Worm (Caenorhabditis elegans) whole organism, L3 larva: ENCODE results near the gene ptr-3.

ENCODE experiments used
- R02D3.7 ChIP-seq: fragments of 150-350 bp; optimal IDR thresholded peaks from 2 replicates; lab custom pipeline; 2014; ENCODE audit warnings: missing biosample characterization, missing genetic modification characterization
- ZK546.5 ChIP-seq: sonication (generic microtip); optimal IDR thresholded peaks from 2 replicates; lab custom pipeline; 2017; ENCODE audit warnings: missing biosample characterization, missing genetic modification characterization
- ceh-82 ChIP-seq: fragments of 150-350 bp; optimal IDR thresholded peaks from 2 replicates; lab custom pipeline; 2014; ENCODE audit warnings: missing biosample characterization, missing genetic modification characterization
- daf-12 ChIP-seq: fragments of 150-350 bp; optimal IDR thresholded peaks from 2 replicates; lab custom pipeline; 2014; ENCODE audit warnings: missing biosample characterization, missing genetic modification reagents, missing genetic modification characterization
- egl-5 ChIP-seq: fragments of 150-350 bp; optimal IDR thresholded peaks from 2 replicates; lab custom pipeline; 2017; ENCODE audit warnings: missing biosample characterization, missing genetic modification reagents, missing genetic modification characterization, inconsistent platforms
- elt-1 ChIP-seq: fragments of 150-350 bp; optimal IDR thresholded peaks from 2 replicates; lab custom pipeline; 2014; ENCODE audit warnings: missing biosample characterization, missing genetic modification characterization
- elt-2 ChIP-seq: sonication (generic microtip); optimal IDR thresholded peaks from 2 replicates; lab custom pipeline; 2016; ENCODE audit warnings: missing genetic modification reagents, mild to moderate bottlenecking, missing genetic modification characterization, missing compliant biosample characterization
- elt-3 ChIP-seq, 3 experiments: fragments of 150-350 bp in 1 of 3; sonication (generic microtip) in 2 of 3; optimal IDR thresholded peaks; 2 replicates in 2 of 3; 4 replicates in 1 of 3; lab custom pipeline; 2014 to 2017; ENCODE audit warnings: missing biosample characterization in 3 of 3, missing genetic modification characterization in 3 of 3
- eor-1 ChIP-seq, 2 experiments: fragments of 150-350 bp; optimal IDR thresholded peaks; 2 replicates each; lab custom pipeline; 2014 to 2018; ENCODE audit warnings: missing biosample characterization in 2 of 2, missing genetic modification characterization in 2 of 2
- fos-1 ChIP-seq: fragments of 150-350 bp; optimal IDR thresholded peaks from 2 replicates; lab custom pipeline; 2014; ENCODE audit warnings: missing biosample characterization, missing genetic modification characterization
- hmg-11 ChIP-seq: sonication (generic microtip); optimal IDR thresholded peaks from 2 replicates; lab custom pipeline; 2016; ENCODE audit warnings: missing genetic modification characterization, missing compliant biosample characterization
- lin-15B ChIP-seq: fragments of 150-350 bp; optimal IDR thresholded peaks from 2 replicates; lab custom pipeline; 2014; ENCODE audit warnings: missing biosample characterization, missing genetic modification characterization
- lin-39 ChIP-seq: fragments of 150-350 bp; optimal IDR thresholded peaks from 2 replicates; lab custom pipeline; 2018; ENCODE audit warnings: missing biosample characterization, missing genetic modification reagents, missing genetic modification characterization
- lsy-12 ChIP-seq: sonication (generic microtip); optimal IDR thresholded peaks from 2 replicates; lab custom pipeline; 2016; ENCODE audit warnings: mild to moderate bottlenecking, missing genetic modification characterization, missing compliant biosample characterization
- mml-1 ChIP-seq: fragments of 150-350 bp; sonication (generic microtip); optimal IDR thresholded peaks from 3 replicates; lab custom pipeline; 2014; ENCODE audit warnings: missing biosample characterization, missing genetic modification characterization
- nfya-1 ChIP-seq: sonication (generic microtip); optimal IDR thresholded peaks from 2 replicates; lab custom pipeline; 2017; ENCODE audit warnings: missing genetic modification characterization, mild to moderate bottlenecking, missing compliant biosample characterization, antibody characterized with exemption, moderate library complexity; ENCODE audit not compliant: insufficient read depth
- nhr-12 ChIP-seq: fragments of 150-350 bp; optimal IDR thresholded peaks from 2 replicates; lab custom pipeline; 2014; ENCODE audit warnings: missing biosample characterization, missing genetic modification characterization
- nhr-23 ChIP-seq: fragments of 150-350 bp; optimal IDR thresholded peaks from 2 replicates; lab custom pipeline; 2014; ENCODE audit warnings: missing biosample characterization, missing genetic modification reagents, missing genetic modification characterization
- nhr-25 ChIP-seq: sonication (generic microtip); optimal IDR thresholded peaks from 2 replicates; lab custom pipeline; 2017; ENCODE audit warnings: missing biosample characterization, missing genetic modification characterization
- nhr-28 ChIP-seq: fragments of 150-350 bp; optimal IDR thresholded peaks from 2 replicates; lab custom pipeline; 2014; ENCODE audit warnings: missing biosample characterization, missing genetic modification characterization
- nhr-67 ChIP-seq: fragments of 150-350 bp; optimal IDR thresholded peaks from 2 replicates; lab custom pipeline; 2014; ENCODE audit warnings: missing biosample characterization, missing genetic modification characterization
- nhr-77 ChIP-seq: fragments of 150-350 bp; optimal IDR thresholded peaks from 2 replicates; lab custom pipeline; 2014; ENCODE audit warnings: missing biosample characterization, missing genetic modification characterization
- skn-1 ChIP-seq: fragments of 150-350 bp; optimal IDR thresholded peaks from 2 replicates; lab custom pipeline; 2014; ENCODE audit warnings: missing biosample characterization, missing genetic modification characterization
- snpc-4 ChIP-seq: fragments of 150-350 bp; optimal IDR thresholded peaks from 2 replicates; lab custom pipeline; 2014; ENCODE audit warnings: missing biosample characterization, missing genetic modification characterization
- tbx-2 ChIP-seq: sonication (generic microtip); optimal IDR thresholded peaks from 2 replicates; lab custom pipeline; 2016; ENCODE audit warnings: mild to moderate bottlenecking, missing genetic modification characterization, missing compliant biosample characterization
- unc-39 ChIP-seq: sonication (generic microtip); optimal IDR thresholded peaks from 4 replicates; lab custom pipeline; 2017; ENCODE audit warnings: missing biosample characterization, missing genetic modification characterization
- unc-62 ChIP-seq: fragments of 150-350 bp; sonication (generic microtip); optimal IDR thresholded peaks from 4 replicates; lab custom pipeline; 2014; ENCODE audit warnings: missing biosample characterization, missing genetic modification reagents, missing genetic modification characterization
- zag-1 ChIP-seq: fragments of 150-350 bp; optimal IDR thresholded peaks from 2 replicates; lab custom pipeline; 2014; ENCODE audit warnings: missing biosample characterization, missing genetic modification characterization
- ztf-11 ChIP-seq: fragments of 150-350 bp; optimal IDR thresholded peaks from 2 replicates; lab custom pipeline; 2014; ENCODE audit warnings: missing biosample characterization, missing genetic modification characterization

Gene ptr-3

DNA sequence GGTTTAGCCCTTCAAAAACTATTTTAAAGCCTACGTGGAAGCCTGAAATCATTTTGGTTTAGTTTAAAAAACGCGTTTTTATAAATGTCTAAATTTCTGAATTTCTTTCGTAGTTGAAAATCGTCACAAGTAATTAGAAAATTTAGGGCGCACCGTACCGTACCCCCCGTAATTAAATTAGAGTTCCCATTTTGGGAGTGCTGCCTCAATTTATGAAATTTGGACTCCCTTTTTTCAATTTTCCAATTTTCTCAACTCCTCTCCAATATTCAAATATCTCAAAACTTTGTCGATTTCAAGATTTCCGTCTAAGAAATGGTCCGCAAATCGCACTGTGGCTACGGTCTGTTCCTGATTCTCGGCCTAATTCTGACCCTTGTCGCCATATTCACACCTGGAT lies 27.1 kb downstream of the ptr-3 start, which contains the start of gene clc-31:
TSS of gene clc-31 (plus strand) at position 301 of the 400 bp plus-strand sequence.
- TF ChIP-seq skn-1 (tag; lab: Kevin White, UChicago), result no peak

DNA sequence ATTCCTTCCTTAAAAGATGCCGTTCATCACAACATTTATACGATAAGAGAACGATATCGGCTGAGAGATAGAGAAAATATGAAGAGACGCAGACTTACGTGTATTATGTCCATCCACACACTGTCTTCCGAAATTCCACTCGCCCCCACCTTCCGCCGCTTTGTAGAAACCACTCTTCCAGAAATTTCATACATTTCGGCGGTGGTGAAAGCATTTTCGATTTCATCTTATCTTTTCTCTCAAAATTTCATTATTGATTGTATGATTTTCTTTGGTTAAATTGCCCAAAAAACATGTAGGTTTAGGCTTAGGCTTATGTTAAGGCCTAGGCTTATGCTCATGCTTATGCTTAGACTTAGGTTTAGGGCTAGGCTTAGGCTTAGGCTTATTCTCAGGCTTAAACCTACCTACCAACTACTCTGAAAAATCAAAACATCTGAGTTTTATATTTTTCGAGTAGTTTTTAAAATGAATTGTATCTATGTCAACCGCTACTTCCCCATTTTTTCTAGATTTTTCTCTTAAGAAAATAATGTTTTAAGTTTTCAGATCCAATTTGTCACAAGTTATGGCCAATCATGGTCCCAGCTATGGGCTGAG lies 30.0 kb downstream of the ptr-3 start, which contains the start of gene cpn-2:
TSS of gene cpn-2 (plus strand) at position 550 of the 600 bp plus-strand sequence.
- no peak for TF ChIP-seq hmg-11 (tag; lab: Kevin White, UChicago)
- no peak for TF ChIP-seq zag-1 (tag; lab: Kevin White, UChicago)
- no peak for TF ChIP-seq ztf-11 (tag; lab: Kevin White, UChicago)

DNA sequence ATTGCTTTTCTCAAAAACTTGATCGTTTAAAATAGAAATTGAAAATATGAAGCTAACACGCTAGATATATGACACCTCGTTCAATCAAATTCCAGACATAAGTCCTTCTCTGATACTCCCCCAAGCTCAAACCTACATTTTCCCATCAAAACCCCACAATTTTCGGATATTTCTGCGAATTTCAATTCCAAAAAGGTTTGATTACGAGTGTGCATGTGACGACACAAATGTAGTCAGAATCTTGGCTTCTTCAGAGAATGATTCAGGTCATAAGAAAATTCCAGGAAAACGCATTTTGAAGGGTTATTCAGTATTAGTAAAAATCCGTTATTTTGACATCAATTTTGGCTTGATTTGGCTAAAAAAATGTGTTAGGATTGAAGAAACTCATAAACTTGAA lies 32.5 kb downstream of the ptr-3 start:
- TF ChIP-seq tbx-2 (tag; lab: Kevin White, UChicago) (no peak), mml-1 (tag; lab: Kevin White, UChicago) (no peak), nhr-67 (no peak), nhr-28 (no peak), fos-1 (tag; lab: Kevin White, UChicago) (no peak)
- TF ChIP-seq, all 47 proteins: peak for 0

DNA sequence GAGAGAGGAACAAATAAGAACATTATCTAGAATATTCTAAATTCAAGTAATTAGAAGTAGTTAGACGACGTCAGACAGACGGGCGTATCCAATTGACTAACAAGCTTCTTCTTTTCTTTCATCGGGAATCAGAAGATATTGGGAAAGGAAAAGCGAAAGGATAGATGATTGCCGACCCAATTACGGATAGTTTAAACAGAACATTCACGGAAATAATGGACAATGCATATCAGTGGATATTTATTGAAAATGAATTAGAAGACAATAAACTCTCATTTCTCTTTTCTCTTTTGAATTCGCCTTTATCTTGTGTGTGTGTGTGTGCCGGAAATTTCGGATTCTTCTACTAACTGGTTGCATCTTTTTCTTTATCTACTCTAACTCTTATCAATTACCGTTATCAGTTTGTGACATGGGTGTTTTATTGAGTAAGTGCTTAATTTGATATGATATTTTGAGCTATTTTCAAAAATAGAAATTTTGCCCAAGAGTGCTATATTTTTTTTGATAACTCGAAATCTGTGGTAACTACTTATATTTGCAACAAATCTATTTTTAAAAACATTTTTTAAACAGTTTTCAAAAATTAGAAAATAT lies 33.4 kb downstream of the ptr-3 start:
- TF ChIP-seq daf-12 (no peak), skn-1 (tag; lab: Kevin White, UChicago) (no peak), elt-3 (tag; optimal IDR thresholded peaks at IDR 0.05; lab: Kevin White, UChicago) (no peak), nhr-12 (tag; lab: Kevin White, UChicago) (no peak), elt-2 (tag; lab: Kevin White, UChicago) (peak; percentile 34), ztf-11 (tag; lab: Kevin White, UChicago) (no peak), nhr-23 (tag; lab: Kevin White, UChicago) (peak; percentile 15)

DNA sequence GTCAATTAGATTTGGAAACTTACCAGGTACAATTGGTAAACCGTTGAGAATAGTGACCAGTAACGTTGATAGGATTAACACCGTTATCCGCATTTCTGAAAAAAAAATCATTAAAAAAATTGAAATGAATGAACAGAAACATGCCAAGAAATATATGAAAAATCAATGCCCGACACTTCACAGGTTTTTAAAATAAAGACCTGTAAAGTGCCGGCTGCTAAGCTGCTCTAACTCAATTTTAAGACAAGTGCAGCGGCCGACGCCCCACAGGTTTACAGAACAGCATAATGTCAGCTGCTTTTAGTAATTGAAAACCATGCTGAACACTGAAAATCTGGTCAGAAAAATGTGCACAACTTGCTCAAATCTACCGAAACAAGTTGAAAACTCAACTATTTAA lies 34.9 kb downstream of the ptr-3 start, which contains the start of gene cbn-1:
TSS of gene cbn-1 (minus strand) at position 101 of the 400 bp plus-strand sequence.
- TF ChIP-seq eor-1 (tag; optimal IDR thresholded peaks at IDR 0.05; lab: Kevin White, UChicago) (no peak), unc-39 (no peak), nhr-77 (tag; lab: Kevin White, UChicago) (no peak), R02D3.7 (no peak), hmg-11 (tag; lab: Kevin White, UChicago) (no peak), elt-1 (tag; lab: Kevin White, UChicago) (no peak), lsy-12 (tag; lab: Kevin White, UChicago) (no peak), unc-62 (GFP tag; lab: Kevin White, UChicago) (no peak)

DNA sequence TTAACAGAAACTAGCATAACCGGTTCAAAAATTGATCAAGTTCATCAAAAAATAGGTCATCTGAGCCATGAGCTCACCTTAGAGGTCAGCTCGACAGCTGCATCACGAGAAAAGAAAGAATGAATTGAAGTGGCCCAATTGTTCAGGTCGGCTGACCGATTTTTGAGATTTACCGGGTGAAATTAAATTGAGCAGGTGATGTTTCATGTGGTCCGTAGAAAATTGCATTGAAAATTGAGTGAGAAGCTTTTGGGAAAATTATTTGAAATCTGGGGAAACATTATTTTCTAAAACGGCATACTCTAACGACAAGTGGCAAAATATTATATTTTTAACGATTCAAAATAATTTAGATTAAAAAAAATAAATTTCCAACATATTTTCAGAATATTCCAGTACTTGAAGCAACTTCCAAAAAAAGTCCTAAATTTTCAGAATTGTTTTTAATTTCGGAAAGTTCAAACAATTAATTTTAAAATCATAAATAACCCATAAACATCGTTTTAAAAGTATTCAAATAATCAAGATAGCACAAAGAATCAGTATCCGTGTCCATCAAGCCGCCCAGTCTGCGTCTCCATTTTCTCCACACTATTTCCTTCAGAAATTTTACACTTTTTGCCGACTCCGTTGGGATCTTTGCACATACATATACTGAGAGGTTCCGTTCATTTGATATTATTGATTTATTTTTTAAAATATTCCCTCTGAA lies 41.6 kb downstream of the ptr-3 start, which contains the start of gene sgcb-1:
TSS of gene sgcb-1 (plus strand) at position 662 of the 712 bp plus-strand sequence.
- TF ChIP-seq ceh-82 (tag; lab: Kevin White, UChicago) (no peak), ZK546.5 (no peak), unc-62 (GFP tag; lab: Kevin White, UChicago) (no peak), elt-1 (tag; lab: Kevin White, UChicago) (no peak), nfya-1 (no peak), nhr-12 (tag; lab: Kevin White, UChicago) (no peak)
- TF ChIP-seq, all 47 proteins: peak for 0

DNA sequence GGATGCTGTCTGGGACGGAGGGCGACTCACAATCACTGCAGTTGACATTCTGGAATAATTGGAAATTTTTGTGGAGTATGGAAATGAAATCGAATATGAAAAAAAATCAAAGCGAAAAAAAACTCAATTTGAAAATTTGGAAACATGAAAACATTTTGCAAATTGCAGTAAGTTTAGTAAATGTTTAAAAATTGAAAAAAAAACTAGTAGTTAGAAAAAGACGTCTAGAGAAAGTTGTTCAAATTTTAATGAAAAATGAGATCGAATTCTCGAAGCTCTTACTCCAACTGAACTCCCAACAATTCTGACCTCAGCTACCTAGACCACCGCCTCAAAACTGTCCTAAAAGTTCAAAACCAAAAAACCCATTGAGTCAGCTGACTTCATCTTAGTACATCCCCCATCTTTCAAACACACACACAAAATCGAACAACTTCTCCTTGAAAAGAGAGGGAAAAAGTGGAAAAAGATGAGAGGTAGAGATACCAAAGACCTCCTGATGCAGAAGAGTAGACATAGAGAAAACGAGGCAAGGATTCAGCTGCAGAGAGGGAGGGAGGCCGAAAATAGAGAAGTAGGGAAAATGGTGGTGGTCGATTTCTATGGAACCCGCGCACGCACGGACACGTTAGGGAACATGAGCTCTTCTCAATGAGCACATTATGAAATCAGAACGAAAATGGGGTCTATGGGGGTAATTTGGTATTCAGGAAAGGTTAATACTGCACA lies 44.1 kb downstream of the ptr-3 start, which contains the start of gene K01A2.10:
TSS of gene K01A2.10 (minus strand) at position 51 of the 729 bp plus-strand sequence.
- TF ChIP-seq lin-15B (tag; lab: Kevin White, UChicago) (peak; percentile 31), snpc-4 (tag; lab: Kevin White, UChicago) (peak; percentile 57), nfya-1 (peak; percentile 75), egl-5 (tag; lab: Kevin White, UChicago) (peak; percentile 80), nhr-25 (tag; lab: Kevin White, UChicago) (peak; percentile 23), ceh-82 (tag; lab: Kevin White, UChicago) (no peak), elt-1 (tag; lab: Kevin White, UChicago) (peak; percentile 4), lin-39 (tag; lab: Kevin White, UChicago) (peak; percentile 89), lsy-12 (tag; lab: Kevin White, UChicago) (no peak)
